Fruit fly (Drosophila melanogaster) whole organism, embryonic: Measurements from ENCODE around the gene Arl8.

Experiments used
- Abd-B ChIP-seq: fragments of 200-800 bp; sonication (Bioruptor generic); optimal IDR thresholded peaks from 2 replicates; lab custom pipeline; 2018; ENCODE audit warnings: missing biosample characterization, mild to moderate bottlenecking, missing genetic modification characterization, moderate library complexity
- C15 ChIP-seq: fragments of 200-800 bp; sonication (Bioruptor generic); IDR thresholded peaks from 3 replicates; pipeline ENCODE4 v1.3.6; 2022; ENCODE audit warnings: missing biosample characterization, missing genetic modification characterization
- CG1024 ChIP-seq: fragments of 200-800 bp; sonication (Bioruptor generic); IDR thresholded peaks from 2 replicates; pipeline ENCODE4 v1.3.6; 2022; ENCODE audit warnings: missing biosample characterization, missing genetic modification characterization
- CG10321 ChIP-seq: fragments of 200-800 bp; sonication (Bioruptor generic); IDR thresholded peaks from 2 replicates; pipeline ENCODE4 v1.3.6; 2022; ENCODE audit warnings: missing biosample characterization, missing genetic modification characterization
- CG10462 ChIP-seq: fragments of 200-800 bp; sonication (Bioruptor generic); optimal IDR thresholded peaks from 2 replicates; lab custom pipeline; 2016; ENCODE audit warnings: missing biosample characterization, missing genetic modification characterization
- CG10543 ChIP-seq: fragments of 200-800 bp; sonication (Bioruptor generic); optimal IDR thresholded peaks from 3 replicates; lab custom pipeline; 2017; ENCODE audit warnings: missing biosample characterization, mild to moderate bottlenecking, missing genetic modification characterization, moderate library complexity
- CG10979 ChIP-seq: fragments of 200-800 bp; sonication (Bioruptor generic); optimal IDR thresholded peaks from 2 replicates; lab custom pipeline; 2018; ENCODE audit warnings: missing biosample characterization, mild to moderate bottlenecking, missing genetic modification characterization, moderate library complexity
- CG11085 ChIP-seq: fragments of 200-800 bp; sonication (Bioruptor generic); IDR thresholded peaks from 2 replicates; pipeline ENCODE4 v1.3.6; 2022; ENCODE audit warnings: missing biosample characterization, missing genetic modification characterization
- CG11560 ChIP-seq: fragments of 200-800 bp; sonication (Bioruptor generic); IDR thresholded peaks from 3 replicates; pipeline ENCODE4 v1.3.6; 2022; ENCODE audit warnings: missing biosample characterization, missing genetic modification characterization
- CG12104 ChIP-seq: fragments of 200-800 bp; sonication (Bioruptor generic); optimal IDR thresholded peaks from 3 replicates; lab custom pipeline; 2016; ENCODE audit warnings: missing biosample characterization, missing genetic modification characterization
- CG13624 ChIP-seq: fragments of 200-800 bp; sonication (Bioruptor generic); optimal IDR thresholded peaks from 2 replicates; lab custom pipeline; 2016; ENCODE audit warnings: missing biosample characterization, missing genetic modification characterization
- CG17568 ChIP-seq: fragments of 200-800 bp; sonication (Bioruptor generic); optimal IDR thresholded peaks from 2 replicates; lab custom pipeline; 2018; ENCODE audit warnings: missing biosample characterization, mild to moderate bottlenecking, missing genetic modification characterization, moderate library complexity
- CG2199 ChIP-seq: fragments of 200-800 bp; sonication (Bioruptor generic); IDR thresholded peaks from 3 replicates; pipeline ENCODE4 v1.3.6; 2022; ENCODE audit warnings: missing biosample characterization, missing genetic modification characterization
- CG31441 ChIP-seq: fragments of 200-800 bp; sonication (Bioruptor generic); IDR thresholded peaks from 2 replicates; pipeline ENCODE4 v1.3.6; 2022; ENCODE audit warnings: missing biosample characterization, missing genetic modification characterization
- CG3407 ChIP-seq: fragments of 200-800 bp; sonication (Bioruptor generic); optimal IDR thresholded peaks from 2 replicates; lab custom pipeline; 2018; ENCODE audit warnings: missing biosample characterization, mild to moderate bottlenecking, missing genetic modification characterization
- CG42726 ChIP-seq: fragments of 200-800 bp; sonication (Bioruptor generic); IDR thresholded peaks from 2 replicates; pipeline ENCODE4 v1.3.6; 2022; ENCODE audit warnings: missing biosample characterization, missing genetic modification characterization; ENCODE audit not compliant: partially characterized antibody
- CG4328 ChIP-seq: fragments of 200-800 bp; sonication (Bioruptor generic); optimal IDR thresholded peaks from 3 replicates; lab custom pipeline; 2017; ENCODE audit warnings: missing biosample characterization, missing genetic modification reagents, missing genetic modification characterization
- CG43689 ChIP-seq: fragments of 200-800 bp; sonication (Bioruptor generic); IDR thresholded peaks from 2 replicates; pipeline ENCODE4 v1.3.6; 2022; ENCODE audit warnings: missing biosample characterization, missing genetic modification characterization
- CG4617 ChIP-seq: fragments of 200-800 bp; sonication (Bioruptor generic); optimal IDR thresholded peaks from 3 replicates; lab custom pipeline; 2016; ENCODE audit warnings: missing biosample characterization, missing genetic modification characterization, borderline replicate concordance
- CG4730 ChIP-seq: fragments of 200-800 bp; sonication (Bioruptor generic); IDR thresholded peaks from 2 replicates; pipeline ENCODE4 v1.3.6; 2022; ENCODE audit warnings: missing biosample characterization, missing genetic modification characterization
- CG6813 ChIP-seq: fragments of 200-800 bp; sonication (Bioruptor generic); optimal IDR thresholded peaks from 2 replicates; lab custom pipeline; 2017; ENCODE audit warnings: missing biosample characterization, missing genetic modification characterization, mild to moderate bottlenecking, moderate library complexity, missing genetic modification reagents
- CG8089 ChIP-seq: fragments of 200-800 bp; sonication (Bioruptor generic); optimal IDR thresholded peaks from 3 replicates; lab custom pipeline; 2016; ENCODE audit warnings: missing biosample characterization, missing genetic modification characterization
- CHES-1-like ChIP-seq: fragments of 200-800 bp; sonication (Bioruptor generic); optimal IDR thresholded peaks from 2 replicates; lab custom pipeline; 2016; ENCODE audit warnings: missing biosample characterization, missing genetic modification characterization
- Deaf1 ChIP-seq: fragments of 200-800 bp; optimal IDR thresholded peaks from 3 replicates; lab custom pipeline; 2019; ENCODE audit warnings: missing biosample characterization, mild to moderate bottlenecking, missing genetic modification characterization, moderate library complexity
- Dip2 ChIP-seq: fragments of 200-800 bp; sonication (Bioruptor generic); IDR thresholded peaks from 2 replicates; pipeline ENCODE4 v1.3.6; 2022; ENCODE audit warnings: missing biosample characterization, missing genetic modification characterization
- E2f1 ChIP-seq: fragments of 200-800 bp; sonication (Bioruptor generic); IDR thresholded peaks from 2 replicates; pipeline ENCODE4 v1.3.6; 2022; ENCODE audit warnings: missing biosample characterization, missing genetic modification characterization
- H15 ChIP-seq: fragments of 200-800 bp; sonication (Bioruptor generic); IDR thresholded peaks from 3 replicates; pipeline ENCODE4 v1.3.6; 2022; ENCODE audit warnings: missing biosample characterization, missing genetic modification characterization
- HLHmδ ChIP-seq: fragments of 200-800 bp; sonication (Bioruptor generic); optimal IDR thresholded peaks from 2 replicates; lab custom pipeline; 2018; ENCODE audit warnings: missing biosample characterization, mild to moderate bottlenecking, missing genetic modification characterization, moderate library complexity
- Kr ChIP-seq: fragments of 200-800 bp; sonication (Bioruptor generic); optimal IDR thresholded peaks from 2 replicates; lab custom pipeline; 2017; ENCODE audit warnings: missing biosample characterization, mild to moderate bottlenecking, missing genetic modification characterization
- Mad ChIP-seq: fragments of 200-800 bp; sonication (Bioruptor generic); optimal IDR thresholded peaks from 2 replicates; lab custom pipeline; 2016; ENCODE audit warnings: missing biosample characterization, missing genetic modification characterization
- Neu2 ChIP-seq: fragments of 200-800 bp; sonication (Bioruptor generic); optimal IDR thresholded peaks from 3 replicates; lab custom pipeline; 2016; ENCODE audit warnings: missing biosample characterization, missing genetic modification characterization, borderline replicate concordance
- PHDP ChIP-seq: fragments of 200-800 bp; sonication (Bioruptor generic); optimal IDR thresholded peaks from 3 replicates; lab custom pipeline; 2018; ENCODE audit warnings: missing biosample characterization, mild to moderate bottlenecking, missing genetic modification characterization, moderate library complexity
- Six4 ChIP-seq: fragments of 200-800 bp; sonication (Bioruptor generic); optimal IDR thresholded peaks from 2 replicates; lab custom pipeline; 2016; ENCODE audit warnings: missing biosample characterization, missing genetic modification characterization
- Sox102F ChIP-seq: fragments of 200-800 bp; sonication (Bioruptor generic); optimal IDR thresholded peaks from 2 replicates; lab custom pipeline; 2018; ENCODE audit warnings: missing biosample characterization, mild to moderate bottlenecking, missing genetic modification characterization, moderate library complexity
- YL-1 ChIP-seq: fragments of 200-800 bp; sonication (Bioruptor generic); optimal IDR thresholded peaks from 3 replicates; lab custom pipeline; 2017; ENCODE audit warnings: missing biosample characterization, mild to moderate bottlenecking, missing genetic modification characterization
- ac ChIP-seq: fragments of 200-800 bp; sonication (Bioruptor generic); optimal IDR thresholded peaks from 3 replicates; lab custom pipeline; 2017; ENCODE audit warnings: missing biosample characterization, mild to moderate bottlenecking, missing genetic modification characterization
- ash1 ChIP-seq: fragments of 200-800 bp; sonication (Bioruptor generic); optimal IDR thresholded peaks from 2 replicates; lab custom pipeline; 2018; ENCODE audit warnings: missing biosample characterization, mild to moderate bottlenecking, missing genetic modification characterization
- bab2 ChIP-seq: fragments of 200-800 bp; sonication (Bioruptor generic); optimal IDR thresholded peaks from 2 replicates; lab custom pipeline; 2016; ENCODE audit warnings: missing biosample characterization, missing genetic modification characterization
- bigmax ChIP-seq: fragments of 200-800 bp; sonication (Bioruptor generic); optimal IDR thresholded peaks from 2 replicates; lab custom pipeline; 2018; ENCODE audit warnings: missing biosample characterization, mild to moderate bottlenecking, missing genetic modification characterization
- disco-r ChIP-seq: fragments of 200-800 bp; sonication (Bioruptor generic); optimal IDR thresholded peaks from 2 replicates; lab custom pipeline; 2016; ENCODE audit warnings: missing biosample characterization, missing genetic modification characterization
- dmrt99B ChIP-seq: fragments of 200-800 bp; sonication (Bioruptor generic); optimal IDR thresholded peaks from 2 replicates; lab custom pipeline; 2018; ENCODE audit warnings: missing biosample characterization, mild to moderate bottlenecking, missing genetic modification characterization, moderate library complexity
- en ChIP-seq: fragments of 200-800 bp; sonication (Bioruptor generic); optimal IDR thresholded peaks from 2 replicates; lab custom pipeline; 2016; ENCODE audit warnings: missing biosample characterization, missing genetic modification characterization
- gcm ChIP-seq: fragments of 200-800 bp; sonication (Bioruptor generic); optimal IDR thresholded peaks from 2 replicates; lab custom pipeline; 2019; ENCODE audit warnings: missing biosample characterization, mild to moderate bottlenecking, missing genetic modification characterization, moderate library complexity
- insv ChIP-seq, 2 experiments: fragments of 200-800 bp; sonication (Bioruptor generic); optimal IDR thresholded peaks; 3 replicates each; lab custom pipeline; 2016 to 2018; ENCODE audit warnings: missing biosample characterization in 2 of 2, missing genetic modification characterization in 2 of 2
- kni ChIP-seq: fragments of 200-800 bp; sonication (Bioruptor generic); optimal IDR thresholded peaks from 3 replicates; lab custom pipeline; 2017; ENCODE audit warnings: mild to moderate bottlenecking, missing biosample characterization, missing genetic modification reagents, missing genetic modification characterization
- lilli ChIP-seq: fragments of 200-800 bp; sonication (Bioruptor generic); optimal IDR thresholded peaks from 3 replicates; lab custom pipeline; 2016; ENCODE audit warnings: missing biosample characterization, missing genetic modification characterization
- pum ChIP-seq: fragments of 200-800 bp; sonication (Bioruptor generic); optimal IDR thresholded peaks from 2 replicates; lab custom pipeline; 2016; ENCODE audit warnings: missing biosample characterization, missing genetic modification characterization
- sd ChIP-seq: fragments of 200-800 bp; sonication (Bioruptor generic); optimal IDR thresholded peaks from 3 replicates; lab custom pipeline; 2018; ENCODE audit warnings: missing biosample characterization, mild to moderate bottlenecking, missing genetic modification characterization, moderate library complexity
- sqz ChIP-seq: fragments of 200-800 bp; sonication (Bioruptor generic); optimal IDR thresholded peaks from 3 replicates; lab custom pipeline; 2018; ENCODE audit warnings: missing biosample characterization, mild to moderate bottlenecking, missing genetic modification characterization
- twi ChIP-seq: fragments of 200-800 bp; optimal IDR thresholded peaks from 2 replicates; lab custom pipeline; 2019; ENCODE audit warnings: missing biosample characterization, mild to moderate bottlenecking, missing genetic modification characterization, moderate library complexity
- z ChIP-seq: fragments of 200-800 bp; sonication (Bioruptor generic); IDR thresholded peaks from 3 replicates; pipeline ENCODE4 v1.3.6; 2022; ENCODE audit warnings: missing biosample characterization, missing genetic modification characterization
- zfh1 ChIP-seq: fragments of 200-800 bp; sonication (Bioruptor generic); IDR thresholded peaks from 3 replicates; pipeline ENCODE4 v1.3.6; 2022; ENCODE audit warnings: missing biosample characterization, missing genetic modification characterization

The Arl8 gene

dm6 chr3R:8115205-8115604 lies 11.2 kb upstream of the Arl8 start (continued):
- TF ChIP-seq CG17568 (GFP tag; lab: Kevin White, UChicago) = no peak
- TF ChIP-seq CG4328 (GFP tag; lab: Kevin White, UChicago) = peak; percentile 26
- TF ChIP-seq CG4617 (GFP tag; lab: Kevin White, UChicago) = no peak
- no peak for TF ChIP-seq bab2 (GFP tag; lab: Kevin White, UChicago)
- no peak for TF ChIP-seq twi
- TF ChIP-seq CG42726 (GFP tag; lab: Robert Waterston, UW) = no peak
- no peak for TF ChIP-seq en
- TF ChIP-seq ash1 = peak; percentile 53
- TF ChIP-seq CG11085 (GFP tag; lab: Robert Waterston, UW) = no peak
- TF ChIP-seq Mad (GFP tag; lab: Kevin White, UChicago) = no peak
- no peak for TF ChIP-seq CG8089 (GFP tag; lab: Kevin White, UChicago)
- TF ChIP-seq YL-1 (GFP tag; lab: Kevin White, UChicago) = no peak
- peak; percentile 87 for TF ChIP-seq CG10543 (GFP tag; lab: Kevin White, UChicago)
- TF ChIP-seq gcm (GFP tag; lab: Kevin White, UChicago) = no peak
- TF ChIP-seq CHES-1-like (GFP tag; lab: Kevin White, UChicago) = no peak
- peak; percentile 25 for TF ChIP-seq bigmax (GFP tag; lab: Kevin White, UChicago)
- no peak for TF ChIP-seq Kr (GFP tag; lab: Kevin White, UChicago)
- TF ChIP-seq CG6813 (GFP tag; lab: Kevin White, UChicago) = peak; percentile 52
- no peak for TF ChIP-seq pum (GFP tag; lab: Kevin White, UChicago)
- TF ChIP-seq CG3407 (GFP tag; lab: Kevin White, UChicago) = peak; percentile 39
- TF ChIP-seq Dip2 (GFP tag; lab: Robert Waterston, UW) = no peak
- no peak for TF ChIP-seq CG2199 (GFP tag; lab: Robert Waterston, UW)
- peak in 1 of 2 experiments; percentile 19 for TF ChIP-seq insv (GFP tag; optimal IDR thresholded peaks at IDR 0.05; lab: Kevin White, UChicago)
- no peak for TF ChIP-seq HLHmδ (GFP tag; lab: Kevin White, UChicago)
- TF ChIP-seq CG12104 (GFP tag; lab: Kevin White, UChicago) = no peak
- no peak for TF ChIP-seq disco-r (GFP tag; lab: Kevin White, UChicago)
- TF ChIP-seq CG43689 (GFP tag; lab: Robert Waterston, UW) = no peak
- no peak for TF ChIP-seq C15
- no peak for TF ChIP-seq H15 (GFP tag; lab: Robert Waterston, UW)
- TF ChIP-seq Deaf1 = no peak
- TF ChIP-seq CG10321 (GFP tag; lab: Robert Waterston, UW) = no peak
- TF ChIP-seq sqz (GFP tag; lab: Kevin White, UChicago) = no peak
- no peak for TF ChIP-seq CG11560
- TF ChIP-seq zfh1 (GFP tag; lab: Robert Waterston, UW) = no peak
- no peak for TF ChIP-seq ac (GFP tag; lab: Kevin White, UChicago)
- TF ChIP-seq Six4 (GFP tag; lab: Kevin White, UChicago) = no peak
- no peak for TF ChIP-seq sd (tag; lab: Kevin White, UChicago)
- TF ChIP-seq CG4730 (GFP tag; lab: Robert Waterston, UW) = no peak
- no peak for TF ChIP-seq kni (GFP tag; lab: Kevin White, UChicago)
- TF ChIP-seq CG10979 = no peak
- TF ChIP-seq CG10462 = no peak
- TF ChIP-seq PHDP (tag; lab: Kevin White, UChicago) = peak; percentile 66
- TF ChIP-seq CG1024 (GFP tag; lab: Robert Waterston, UW) = no peak
- TF ChIP-seq E2f1 (GFP tag; lab: Robert Waterston, UW) = no peak
- TF ChIP-seq dmrt99B = peak; percentile 11
- no peak for TF ChIP-seq Abd-B (GFP tag; lab: Kevin White, UChicago)
- no peak for TF ChIP-seq z (GFP tag; lab: Robert Waterston, UW)
- TF ChIP-seq CG13624 (GFP tag; lab: Kevin White, UChicago) = no peak
- TF ChIP-seq lilli (GFP tag; lab: Kevin White, UChicago) = no peak
- TF ChIP-seq CG31441 = no peak
- TF ChIP-seq Neu2 = no peak
- no peak for TF ChIP-seq Sox102F
